Worm (Caenorhabditis elegans) whole organism, late embryonic: ENCODE results near the gene ivd-1.
A peak's percentile ranks its signal among the peaks of the same experiment; 100 is the strongest.

ENCODE experiments used
- F13H6.1 ChIP-seq: sonication (generic microtip); optimal IDR thresholded peaks from 2 replicates; lab custom pipeline; 2016; ENCODE audit warnings: missing genetic modification characterization, missing compliant biosample characterization
- K09A11.1 ChIP-seq: sonication (generic microtip); optimal IDR thresholded peaks from 2 replicates; lab custom pipeline; 2017; ENCODE audit warnings: antibody characterized with exemption, mild to moderate bottlenecking, missing genetic modification characterization, missing compliant biosample characterization; ENCODE audit not compliant: insufficient read depth
- T23F11.4 ChIP-seq: fragments of 200-800 bp; sonication (Bioruptor generic); optimal IDR thresholded peaks from 2 replicates; lab custom pipeline; 2018; ENCODE audit warnings: mild to moderate bottlenecking, missing genetic modification characterization, missing compliant biosample characterization
- ahr-1 ChIP-seq: sonication (generic microtip); optimal IDR thresholded peaks from 2 replicates; lab custom pipeline; 2016; ENCODE audit warnings: missing genetic modification characterization, missing compliant biosample characterization
- ama-1 ChIP-seq: fragments of 150-350 bp; optimal IDR thresholded peaks from 2 replicates; lab custom pipeline; 2014
- ceh-14 ChIP-seq: sonication (generic microtip); optimal IDR thresholded peaks from 2 replicates; lab custom pipeline; 2016; ENCODE audit warnings: missing genotype, missing genetic modification characterization, missing compliant biosample characterization
- ceh-18 ChIP-seq: sonication (generic microtip); optimal IDR thresholded peaks from 2 replicates; lab custom pipeline; 2016; ENCODE audit warnings: missing genetic modification characterization, missing compliant biosample characterization
- ceh-19 ChIP-seq: fragments of 200-800 bp; sonication (Bioruptor generic); optimal IDR thresholded peaks from 2 replicates; lab custom pipeline; 2018; ENCODE audit warnings: mild to moderate bottlenecking, missing genetic modification characterization, missing compliant biosample characterization
- ceh-22 ChIP-seq: sonication (generic microtip); optimal IDR thresholded peaks from 2 replicates; lab custom pipeline; 2017; ENCODE audit warnings: missing biosample characterization, missing genetic modification characterization
- ceh-24 ChIP-seq: sonication (generic microtip); optimal IDR thresholded peaks from 2 replicates; lab custom pipeline; 2016; ENCODE audit warnings: mild to moderate bottlenecking, missing genetic modification characterization, missing compliant biosample characterization
- ceh-31 ChIP-seq: sonication (generic microtip); optimal IDR thresholded peaks from 2 replicates; lab custom pipeline; 2016; ENCODE audit warnings: missing genetic modification characterization, missing compliant biosample characterization
- ceh-48 ChIP-seq: sonication (generic microtip); optimal IDR thresholded peaks from 2 replicates; lab custom pipeline; 2016; ENCODE audit warnings: missing genetic modification characterization, inconsistent platforms, missing compliant biosample characterization
- che-1 ChIP-seq: sonication (generic microtip); optimal IDR thresholded peaks from 2 replicates; lab custom pipeline; 2016; ENCODE audit warnings: mild to moderate bottlenecking, missing genetic modification characterization, missing compliant biosample characterization
- dve-1 ChIP-seq: sonication (generic microtip); optimal IDR thresholded peaks from 2 replicates; lab custom pipeline; 2017; ENCODE audit warnings: antibody characterized with exemption, mild to moderate bottlenecking, missing genetic modification characterization, missing compliant biosample characterization
- elt-4 ChIP-seq: sonication (generic microtip); optimal IDR thresholded peaks from 2 replicates; lab custom pipeline; 2016; ENCODE audit warnings: missing genetic modification characterization, missing compliant biosample characterization
- fax-1 ChIP-seq: sonication (generic microtip); optimal IDR thresholded peaks from 2 replicates; lab custom pipeline; 2016; ENCODE audit warnings: missing genotype, missing genetic modification characterization, missing compliant biosample characterization
- fkh-10 ChIP-seq: fragments of 150-350 bp; optimal IDR thresholded peaks from 2 replicates; lab custom pipeline; 2014; ENCODE audit warnings: missing biosample characterization, missing genetic modification reagents, missing genetic modification characterization
- fkh-6 ChIP-seq: sonication (generic microtip); optimal IDR thresholded peaks from 2 replicates; lab custom pipeline; 2016; ENCODE audit warnings: missing genetic modification characterization, missing compliant biosample characterization
- hlh-15 ChIP-seq: sonication (generic microtip); optimal IDR thresholded peaks from 2 replicates; lab custom pipeline; 2016; ENCODE audit warnings: missing genetic modification characterization, missing compliant biosample characterization
- madf-2 ChIP-seq: sonication (generic microtip); optimal IDR thresholded peaks from 2 replicates; lab custom pipeline; 2017; ENCODE audit warnings: missing genetic modification characterization, missing compliant biosample characterization
- nfya-1 ChIP-seq: sonication (generic microtip); optimal IDR thresholded peaks from 2 replicates; lab custom pipeline; 2017; ENCODE audit warnings: missing genetic modification characterization, mild to moderate bottlenecking, missing compliant biosample characterization, antibody characterized with exemption, moderate library complexity
- nhr-11 ChIP-seq: fragments of 150-350 bp; optimal IDR thresholded peaks from 2 replicates; lab custom pipeline; 2014; ENCODE audit warnings: missing biosample characterization, missing genetic modification characterization
- nhr-232 ChIP-seq: sonication (generic microtip); optimal IDR thresholded peaks from 2 replicates; lab custom pipeline; 2016; ENCODE audit warnings: missing genetic modification characterization, missing compliant biosample characterization
- pag-3 ChIP-seq: sonication (generic microtip); optimal IDR thresholded peaks from 2 replicates; lab custom pipeline; 2016; ENCODE audit warnings: missing compliant biosample characterization, missing genetic modification characterization, borderline replicate concordance
- pha-2 ChIP-seq: sonication (generic microtip); optimal IDR thresholded peaks from 2 replicates; lab custom pipeline; 2017; ENCODE audit warnings: mild to moderate bottlenecking, missing genetic modification characterization, missing compliant biosample characterization
- pqm-1 ChIP-seq: sonication (generic microtip); optimal IDR thresholded peaks from 2 replicates; lab custom pipeline; 2016; ENCODE audit warnings: missing genetic modification characterization, missing compliant biosample characterization
- ref-2 ChIP-seq: sonication (generic microtip); optimal IDR thresholded peaks from 2 replicates; lab custom pipeline; 2016; ENCODE audit warnings: missing genetic modification characterization, missing compliant biosample characterization
- rnt-1 ChIP-seq: sonication (generic microtip); optimal IDR thresholded peaks from 2 replicates; lab custom pipeline; 2016; ENCODE audit warnings: missing genetic modification characterization, missing compliant biosample characterization
- sox-4 ChIP-seq: sonication (generic microtip); optimal IDR thresholded peaks from 2 replicates; lab custom pipeline; 2017; ENCODE audit warnings: mild to moderate bottlenecking, missing genetic modification characterization, inconsistent platforms, missing compliant biosample characterization
- syd-9 ChIP-seq: sonication (generic microtip); optimal IDR thresholded peaks from 2 replicates; lab custom pipeline; 2016; ENCODE audit warnings: mild to moderate bottlenecking, missing genetic modification characterization, moderate library complexity, missing compliant biosample characterization
- tbx-2 ChIP-seq: sonication (generic microtip); optimal IDR thresholded peaks from 2 replicates; lab custom pipeline; 2016; ENCODE audit warnings: missing genetic modification characterization, missing compliant biosample characterization
- tbx-7 ChIP-seq: sonication (generic microtip); optimal IDR thresholded peaks from 2 replicates; lab custom pipeline; 2016; ENCODE audit warnings: missing genotype, missing genetic modification characterization, missing compliant biosample characterization
- ttx-3 ChIP-seq: sonication (generic microtip); optimal IDR thresholded peaks from 2 replicates; lab custom pipeline; 2016; ENCODE audit warnings: missing genetic modification reagents, missing genetic modification characterization, missing compliant biosample characterization
- unc-3 ChIP-seq, 2 experiments: fragments of 200-800 bp in 1 of 2; sonication (Bioruptor generic) in 1 of 2; sonication (generic microtip) in 1 of 2; conservative IDR thresholded peaks in 1 of 2; optimal IDR thresholded peaks in 1 of 2; 2 replicates each; pipeline versions ENCODE4 v1.3.6 to Lab custom; 2016 to 2022; ENCODE audit warnings: missing compliant biosample characterization in 2 of 2, missing genetic modification characterization in 2 of 2, missing genetic modification reagents in 1 of 2
- unc-42 ChIP-seq: sonication (generic microtip); optimal IDR thresholded peaks from 2 replicates; lab custom pipeline; 2016; ENCODE audit warnings: missing genotype, missing genetic modification characterization, missing compliant biosample characterization
- unc-55 ChIP-seq: sonication (generic microtip); optimal IDR thresholded peaks from 2 replicates; lab custom pipeline; 2017; ENCODE audit warnings: missing biosample characterization, missing genetic modification reagents, missing genetic modification characterization
- ztf-16 ChIP-seq: sonication (generic microtip); optimal IDR thresholded peaks from 2 replicates; lab custom pipeline; 2017; ENCODE audit warnings: missing genetic modification characterization, missing compliant biosample characterization

The ivd-1 gene

ce11 chrIV:5088814-5089322 lies at the start of gene ivd-1:
Gene ivd-1 (minus strand): TSS chrIV:5088864.
- TF ChIP-seq nhr-11 (tag; lab: Kevin White, UChicago) (no peak), ceh-14 (no peak), ceh-48 (no peak), ahr-1 (no peak), pha-2 (tag; lab: Kevin White, UChicago) (no peak), che-1 (no peak), hlh-15 (tag; lab: Kevin White, UChicago) (no peak)

ce11 chrIV:5137809-5138208 lies 49.1 kb upstream of the ivd-1 start:
- TF ChIP-seq unc-42 (tag; lab: Kevin White, UChicago) (peak; percentile 88), ceh-19 (GFP tag; lab: Kevin White, UChicago) (no peak), ceh-24 (tag; lab: Kevin White, UChicago) (no peak)

- TF ChIP-seq T23F11.4 (GFP tag; lab: Kevin White, UChicago) = no peak
- no peak for TF ChIP-seq ceh-22
- no peak for TF ChIP-seq sox-4
- peak; percentile 15 for TF ChIP-seq unc-55
- no peak for TF ChIP-seq madf-2
- TF ChIP-seq tbx-7 = no peak
These were observed 47.9 kb upstream of the ivd-1 start for ce11 chrIV:5136523-5136922.

ce11 chrIV:5134798-5135197 lies 46.1 kb upstream of the ivd-1 start:
- TF ChIP-seq elt-4 (no peak), fkh-10 (GFP tag; lab: Kevin White, UChicago) (no peak), ref-2 (tag; lab: Kevin White, UChicago) (no peak), T23F11.4 (GFP tag; lab: Kevin White, UChicago) (no peak), syd-9 (tag; lab: Kevin White, UChicago) (no peak), K09A11.1 (no peak), fax-1 (tag; lab: Kevin White, UChicago) (no peak), pqm-1 (tag; lab: Kevin White, UChicago) (no peak), pag-3 (tag; lab: Kevin White, UChicago) (no peak), dve-1 (tag; lab: Kevin White, UChicago) (no peak)

ce11 chrIV:5133791-5134370 lies 45.2 kb upstream of the ivd-1 start:
- peak; percentile 66 for TF ChIP-seq ceh-18 (tag; lab: Kevin White, UChicago)
- peak; percentile 42 for TF ChIP-seq unc-42 (tag; lab: Kevin White, UChicago)
- peak; percentile 27 for TF ChIP-seq ceh-31 (tag; lab: Kevin White, UChicago)
- peak; percentile 60 for TF ChIP-seq nfya-1 (tag; lab: Kevin White, UChicago)
- TF ChIP-seq tbx-2 (tag; lab: Kevin White, UChicago) = peak; percentile 17
- peak; percentile 25 for TF ChIP-seq unc-55
- no peak for TF ChIP-seq ref-2 (tag; lab: Kevin White, UChicago)
- peak; percentile 5 for TF ChIP-seq rnt-1 (tag; lab: Kevin White, UChicago)
- TF ChIP-seq ttx-3 = no peak
- TF ChIP-seq, all 69 proteins: peak for 7

ce11 chrIV:5131781-5132180 lies 43.1 kb upstream of the ivd-1 start:
- TF ChIP-seq F13H6.1 (tag; lab: Kevin White, UChicago) (no peak), ama-1 (lab: Kevin White, UChicago) (no peak), unc-3 (GFP tag; conservative IDR thresholded peaks at IDR 0.05; lab: Robert Waterston, UW) (no peak), unc-3 (tag; optimal IDR thresholded peaks at IDR 0.05; lab: Kevin White, UChicago) (no peak), elt-4 (no peak), nhr-232 (tag; lab: Kevin White, UChicago) (no peak), madf-2 (no peak), nhr-11 (tag; lab: Kevin White, UChicago) (no peak), pha-2 (tag; lab: Kevin White, UChicago) (no peak), ceh-22 (no peak), fkh-6 (tag; lab: Kevin White, UChicago) (no peak), fkh-10 (GFP tag; lab: Kevin White, UChicago) (no peak), dve-1 (tag; lab: Kevin White, UChicago) (no peak), ztf-16 (no peak), ttx-3 (no peak), unc-42 (tag; lab: Kevin White, UChicago) (no peak)
